Worm (Caenorhabditis elegans): ENCODE results near the gene glrx-22.
A peak's percentile ranks its signal among the peaks of the same experiment; 100 is the strongest.

Gene glrx-22

DNA sequence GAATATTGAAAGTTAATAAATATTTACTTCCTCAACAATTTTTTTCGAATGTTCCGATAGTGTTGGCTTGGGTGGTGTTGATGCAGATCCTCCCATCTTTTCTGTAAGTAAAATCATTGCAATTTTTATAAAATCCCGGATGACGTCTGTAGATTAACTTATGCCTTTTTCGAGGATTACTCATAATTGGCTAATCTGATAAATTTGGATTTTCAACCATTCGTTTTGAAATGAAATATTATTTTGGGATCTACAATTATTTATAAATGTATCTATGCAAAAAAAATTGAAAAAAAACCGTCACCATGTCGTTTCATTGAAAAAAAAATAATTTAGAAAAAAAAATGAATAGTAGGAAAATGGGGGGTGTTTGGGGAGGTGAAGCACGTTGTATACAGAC, at the start of gene glrx-22:
TSS of gene glrx-22 (minus strand) at position 101 of the 400 bp plus-strand sequence.
- TF ChIP-seq aha-1 (tag) (peak; percentile 35), saeg-2 (GFP tag; IDR thresholded peaks at IDR 0.05) (no peak)

- TF ChIP-seq zag-1 (tag; optimal IDR thresholded peaks at IDR 0.05) (no peak), nhr-237 (tag; optimal IDR thresholded peaks at IDR 0.05) (no peak), zfp-2 (tag; optimal IDR thresholded peaks at IDR 0.05) (no peak), lin-38 (GFP tag; IDR thresholded peaks at IDR 0.05) (no peak), aha-1 (tag) (peak; percentile 31), snpc-1.2 (GFP tag; IDR thresholded peaks at IDR 0.05) (no peak), mdt-29 (GFP tag; IDR thresholded peaks at IDR 0.05) (no peak)
Measured at ce11 chrIV:8247341-8247740, 46.3 kb upstream of the glrx-22 start.

DNA sequence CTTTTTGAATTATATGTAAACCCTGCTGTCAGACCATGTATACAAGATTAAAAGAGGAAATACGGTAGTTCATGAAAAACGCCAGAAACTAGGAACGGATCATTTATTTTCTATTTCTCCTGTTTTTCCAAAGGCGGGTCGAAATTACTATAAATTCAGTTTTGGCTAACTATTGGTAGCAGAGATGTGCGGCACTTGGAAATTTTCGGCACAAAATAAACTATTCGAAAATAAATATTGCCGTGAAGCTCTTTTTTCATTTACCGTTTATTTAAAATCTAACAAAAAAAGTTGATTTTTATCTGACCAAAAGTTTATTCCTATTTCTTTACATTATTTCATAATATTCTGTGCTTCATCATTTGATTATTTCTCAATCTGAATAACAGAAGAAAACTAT, 43.1 kb upstream of the glrx-22 start, which contains the start of gene T09A12.1:
TSS of gene T09A12.1 (plus strand) at position 301 of the 400 bp plus-strand sequence.
- TF ChIP-seq dmd-9 (GFP tag; IDR thresholded peaks at IDR 0.05) (no peak), dmd-6 (GFP tag; IDR thresholded peaks at IDR 0.05) (no peak), tra-1 (GFP tag; IDR thresholded peaks at IDR 0.05) (no peak)

DNA sequence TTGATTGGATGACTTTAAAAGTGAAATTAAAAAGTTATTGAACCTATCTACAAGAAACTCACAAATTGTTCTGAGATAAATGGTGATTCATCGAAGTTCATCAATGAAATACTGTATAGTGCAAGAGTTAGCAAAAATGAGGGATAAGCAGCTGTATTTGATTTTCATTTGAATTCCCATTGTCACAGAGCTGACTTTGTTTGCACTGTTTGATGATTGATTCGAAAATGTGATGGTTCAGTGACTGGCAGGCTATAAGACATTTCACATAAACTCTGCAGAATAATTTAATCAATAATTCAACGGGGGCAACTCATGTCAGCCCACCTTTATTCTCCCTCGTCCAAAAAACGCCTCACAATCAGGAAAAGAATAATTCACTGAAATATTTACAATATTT, 42.6 kb upstream of the glrx-22 start, which contains the start of gene T09A12.8:
TSS of gene T09A12.8 (minus strand) at position 101 of the 400 bp plus-strand sequence.
- TF ChIP-seq lin-38 (GFP tag; IDR thresholded peaks at IDR 0.05) = no peak
- no peak for TF ChIP-seq nhr-111 (GFP tag; optimal IDR thresholded peaks at IDR 0.05)
- no peak for TF ChIP-seq aly-2 (tag; optimal IDR thresholded peaks at IDR 0.05)
- no peak for TF ChIP-seq dmd-9 (GFP tag; IDR thresholded peaks at IDR 0.05)
- no peak for TF ChIP-seq snpc-1.2 (GFP tag; IDR thresholded peaks at IDR 0.05)
- TF ChIP-seq set-16 (GFP tag; IDR thresholded peaks at IDR 0.05) = no peak
- TF ChIP-seq nhr-237 (tag; optimal IDR thresholded peaks at IDR 0.05) = no peak
- TF ChIP-seq nhr-77 (tag; optimal IDR thresholded peaks at IDR 0.05) = no peak
- no peak for TF ChIP-seq dmd-8 (GFP tag; IDR thresholded peaks at IDR 0.05)
- no peak for TF ChIP-seq spr-1 (tag; optimal IDR thresholded peaks at IDR 0.05)
- no peak for TF ChIP-seq unc-62 (GFP tag; optimal IDR thresholded peaks at IDR 0.05 in 1 of 2)
- no peak for TF ChIP-seq unc-62 (tag; optimal IDR thresholded peaks at IDR 0.05)
- TF ChIP-seq unc-39 (tag; optimal IDR thresholded peaks at IDR 0.05) = no peak
- no peak for TF ChIP-seq fkh-10 (GFP tag; optimal IDR thresholded peaks at IDR 0.05)
- TF ChIP-seq ceh-28 (tag; optimal IDR thresholded peaks at IDR 0.05) = no peak
- TF ChIP-seq ZK337.2 (GFP tag; IDR thresholded peaks at IDR 0.05) = no peak
- no peak for TF ChIP-seq rbr-2 (tag; optimal IDR thresholded peaks at IDR 0.05)

DNA sequence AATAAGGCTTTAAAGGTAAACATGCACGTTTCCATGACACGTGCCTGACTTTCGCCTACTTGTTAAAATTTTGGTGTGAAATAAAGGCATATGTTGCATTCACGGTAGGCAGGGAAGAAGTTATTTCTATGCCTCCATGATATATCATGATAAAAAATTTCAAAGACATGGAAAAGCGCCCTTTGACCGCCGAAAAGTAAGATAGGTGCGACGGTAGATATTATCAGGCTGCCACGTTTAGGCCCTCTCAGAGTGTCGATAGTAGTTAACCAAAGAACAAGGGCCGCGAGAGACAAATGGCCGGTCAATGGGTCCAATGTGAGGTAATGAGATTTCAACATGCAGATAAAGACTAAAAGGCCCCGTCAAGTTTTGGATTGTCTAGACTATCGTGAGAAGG, 42.1 kb upstream of the glrx-22 start:
- TF ChIP-seq lir-3 (tag; optimal IDR thresholded peaks at IDR 0.05) (no peak), lin-1 (GFP tag; IDR thresholded peaks at IDR 0.05) (no peak), nhr-237 (tag; optimal IDR thresholded peaks at IDR 0.05) (no peak), daf-16 (GFP tag; optimal IDR thresholded peaks at IDR 0.05) (no peak), daf-16 (tag; optimal IDR thresholded peaks at IDR 0.05) (no peak), Y75B8A.6 (GFP tag; IDR thresholded peaks at IDR 0.05) (no peak), skn-1 (tag; optimal IDR thresholded peaks at IDR 0.05) (no peak), Y105C5A.15 (GFP tag; IDR thresholded peaks at IDR 0.05) (no peak), jun-1 (tag; optimal IDR thresholded peaks at IDR 0.05) (no peak), daf-19 (GFP tag; conservative IDR thresholded peaks at IDR 0.05) (no peak)

DNA sequence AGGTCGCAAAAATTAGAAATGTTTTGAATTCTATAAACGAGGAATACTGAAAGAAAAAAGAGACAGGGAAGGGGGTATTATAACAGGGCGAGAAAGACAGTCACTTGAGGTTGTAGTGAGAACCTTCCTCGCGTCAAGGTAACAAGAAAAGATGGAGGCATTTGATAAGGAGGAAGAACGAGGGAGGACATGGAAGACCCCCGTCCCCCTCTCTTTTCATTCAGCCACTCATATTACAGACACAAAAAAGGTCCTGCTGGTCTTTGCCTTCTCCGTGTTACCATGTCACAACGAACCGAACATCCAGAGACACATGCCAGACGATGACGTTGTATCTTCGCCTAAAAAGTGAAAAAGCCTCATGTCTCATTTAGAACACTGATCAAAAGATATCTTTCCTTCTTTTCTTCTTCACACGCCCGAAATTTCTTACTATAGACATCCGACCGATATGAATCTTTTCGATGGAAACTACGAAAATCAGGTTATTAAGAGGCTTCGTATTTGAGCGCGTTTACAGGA, 40.3 kb upstream of the glrx-22 start:
- TF ChIP-seq sdz-12 (GFP tag; optimal IDR thresholded peaks at IDR 0.05) = no peak
- TF ChIP-seq nhr-48 (tag; optimal IDR thresholded peaks at IDR 0.05) = peak; percentile 44
- no peak for TF ChIP-seq duxl-1 (tag; optimal IDR thresholded peaks at IDR 0.05; ENCODE audit: poor library complexity)
- TF ChIP-seq mdl-1 (tag; optimal IDR thresholded peaks at IDR 0.05) = peak in 1 of 2 experiments; percentile 33
- no peak for TF ChIP-seq F37D6.2 (tag; optimal IDR thresholded peaks at IDR 0.05)
- TF ChIP-seq dmd-6 (GFP tag; IDR thresholded peaks at IDR 0.05) = 0 out of 2 replicates have a peak, but pooled peaks have one; percentile 6
- no peak for TF ChIP-seq rbr-2 (tag; optimal IDR thresholded peaks at IDR 0.05)
- TF ChIP-seq set-16 (GFP tag; IDR thresholded peaks at IDR 0.05) = no peak
- no peak for TF ChIP-seq Y105C5A.15 (GFP tag; IDR thresholded peaks at IDR 0.05)
- no peak for TF ChIP-seq ZK337.2 (GFP tag; IDR thresholded peaks at IDR 0.05)
- peak; percentile 45 for TF ChIP-seq hlh-11 (tag; optimal IDR thresholded peaks at IDR 0.05)
- 0 out of 2 replicates have a peak, but pooled peaks have one; percentile 8 for TF ChIP-seq lim-7 (GFP tag; IDR thresholded peaks at IDR 0.05)
- peak; percentile 22 for TF ChIP-seq nhr-28 (tag; optimal IDR thresholded peaks at IDR 0.05)
- peak; percentile 40 for TF ChIP-seq mxl-3 (GFP tag; optimal IDR thresholded peaks at IDR 0.05)
